Worm (Caenorhabditis elegans) whole organism, young adult: Measurements from ENCODE around the gene ari-1.4.
A peak's percentile ranks its signal among the peaks of the same experiment; 100 is the strongest.

ENCODE experiments used
- F49E8.2 ChIP-seq: sonication (generic microtip); optimal IDR thresholded peaks from 3 replicates; lab custom pipeline; 2017; ENCODE audit warnings: missing genetic modification characterization, mild to moderate bottlenecking, missing compliant biosample characterization, antibody characterized with exemption, moderate library complexity; ENCODE audit not compliant: insufficient read depth
- akir-1 ChIP-seq: fragments of 200-800 bp; sonication (Bioruptor generic); optimal IDR thresholded peaks from 2 replicates; lab custom pipeline; 2018; ENCODE audit warnings: mild to moderate bottlenecking, missing genetic modification characterization, moderate library complexity, missing compliant biosample characterization
- attf-5 ChIP-seq: fragments of 200-800 bp; sonication (Bioruptor generic); optimal IDR thresholded peaks from 2 replicates; lab custom pipeline; 2018; ENCODE audit warnings: mild to moderate bottlenecking, missing genetic modification characterization, missing compliant biosample characterization
- bed-2 ChIP-seq: fragments of 200-800 bp; sonication (Bioruptor generic); IDR thresholded peaks from 2 replicates; pipeline ENCODE4 v1.3.6; 2022; ENCODE audit warnings: missing genetic modification reagents, missing genetic modification characterization, missing compliant biosample characterization
- dpff-1 ChIP-seq: sonication (generic microtip); optimal IDR thresholded peaks from 2 replicates; lab custom pipeline; 2017; ENCODE audit warnings: mild to moderate bottlenecking, missing genetic modification characterization, missing compliant biosample characterization
- let-526 ChIP-seq: fragments of 200-800 bp; sonication (Bioruptor generic); IDR thresholded peaks from 2 replicates; pipeline ENCODE4 v1.3.6; 2022; ENCODE audit warnings: missing genetic modification reagents, missing genetic modification characterization, missing compliant biosample characterization
- madf-10 ChIP-seq: sonication (generic microtip); optimal IDR thresholded peaks from 2 replicates; lab custom pipeline; 2016; ENCODE audit warnings: mild to moderate bottlenecking, missing genetic modification characterization, missing compliant biosample characterization
- pbrm-1 ChIP-seq: fragments of 200-800 bp; sonication (Bioruptor generic); IDR thresholded peaks from 2 replicates; pipeline ENCODE4 v1.3.6; 2022; ENCODE audit warnings: missing genetic modification reagents, missing genetic modification characterization, missing compliant biosample characterization
- rec-8 ChIP-seq, 2 experiments: sonication (generic microtip); optimal IDR thresholded peaks; 2 replicates each; lab custom pipeline; 2016; ENCODE audit warnings: mild to moderate bottlenecking in 2 of 2, missing genetic modification characterization in 2 of 2, missing genetic modification reagents in 2 of 2, missing genotype in 2 of 2, missing biosample characterization in 1 of 2, missing compliant biosample characterization in 1 of 2, moderate library complexity in 1 of 2
- snpc-1.1 ChIP-seq: sonication (generic microtip); optimal IDR thresholded peaks from 2 replicates; lab custom pipeline; 2017; ENCODE audit warnings: missing genetic modification characterization, mild to moderate bottlenecking, missing compliant biosample characterization, antibody characterized with exemption, moderate library complexity, missing genotype, missing genetic modification reagents; ENCODE audit not compliant: insufficient read depth
- sptf-2 ChIP-seq: fragments of 200-800 bp; sonication (Bioruptor generic); optimal IDR thresholded peaks from 2 replicates; lab custom pipeline; 2018; ENCODE audit warnings: mild to moderate bottlenecking, missing genetic modification characterization, missing compliant biosample characterization
- tbp1 ChIP-seq: fragments of 200-800 bp; sonication (Bioruptor generic); optimal IDR thresholded peaks from 2 replicates; lab custom pipeline; 2018; ENCODE audit warnings: mild to moderate bottlenecking, missing genetic modification characterization, missing compliant biosample characterization
- xnd-1 ChIP-seq: sonication (generic microtip); optimal IDR thresholded peaks from 2 replicates; lab custom pipeline; 2016; ENCODE audit warnings: missing genotype, missing genetic modification reagents, missing genetic modification characterization, missing compliant biosample characterization
- ztf-25 ChIP-seq: fragments of 200-800 bp; sonication (Bioruptor generic); IDR thresholded peaks from 2 replicates; pipeline ENCODE4 v1.3.6; 2022; ENCODE audit warnings: missing genetic modification reagents, missing genetic modification characterization, missing compliant biosample characterization

The ari-1.4 gene

ce11 chrIV:15476369-15476768 lies 52.0 kb downstream of the ari-1.4 start (continued):
- TF ChIP-seq xnd-1 (tag; lab: Kevin White, UChicago) (no peak), sptf-2 (GFP tag; lab: Kevin White, UChicago) (no peak), let-526 (GFP tag; lab: Robert Waterston, UW) (no peak), snpc-1.1 (no peak), pbrm-1 (no peak; the same call in 1 of the 2 replicates), akir-1 (GFP tag; lab: Kevin White, UChicago) (no peak), bed-2 (no peak), attf-5 (GFP tag; lab: Kevin White, UChicago) (peak; percentile 22), F49E8.2 (peak; percentile 34), ztf-25 (GFP tag; lab: Robert Waterston, UW) (peak; percentile 72; the same call in 1 of the 2 replicates), rec-8 (tag; optimal IDR thresholded peaks at IDR 0.05; lab: Kevin White, UChicago) (peak; percentile 34 to 43), tbp1 (GFP tag; lab: Kevin White, UChicago) (peak; percentile 92), dpff-1 (tag; lab: Kevin White, UChicago) (no peak)

ce11 chrIV:15475829-15476228 lies 52.5 kb downstream of the ari-1.4 start:
- no peak for TF ChIP-seq madf-10 (tag; lab: Kevin White, UChicago)
- TF ChIP-seq let-526 (GFP tag; lab: Robert Waterston, UW): no peak
